Fruit fly (Drosophila melanogaster): ENCODE results near the gene fh.

fh gene

DNA sequence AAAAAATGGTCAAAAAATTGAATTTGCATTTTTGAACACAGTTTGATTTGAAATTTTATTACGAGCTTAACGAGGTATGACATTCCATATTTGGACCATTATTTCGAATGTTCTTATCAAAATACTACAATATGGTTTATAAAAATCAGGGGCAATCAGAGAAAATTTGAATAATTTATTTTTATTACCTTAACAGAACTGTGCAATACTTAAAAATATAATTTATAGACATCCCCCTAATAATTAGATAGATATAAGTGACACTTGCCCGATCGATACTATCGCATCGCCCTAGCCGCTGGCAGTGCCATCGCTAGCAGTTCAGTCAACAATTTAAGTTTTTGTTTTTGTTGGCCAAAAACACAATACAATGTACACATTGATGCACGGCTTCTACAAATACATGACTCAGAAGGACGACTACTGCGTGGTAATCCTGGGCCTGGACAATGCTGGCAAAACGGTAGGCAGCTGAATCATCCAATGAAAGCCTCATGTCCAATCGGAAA, 42.0 kb downstream of the fh start, which contains the start of gene Arfrp1 (continued):
- TF ChIP-seq pita (GFP tag; optimal IDR thresholded peaks at IDR 0.05) = no peak
- no peak for TF ChIP-seq repo (GFP tag; optimal IDR thresholded peaks at IDR 0.05)
- peak; percentile 3 for TF ChIP-seq trem (tag; optimal IDR thresholded peaks at IDR 0.05)
- no peak for TF ChIP-seq danr (GFP tag; IDR thresholded peaks at IDR 0.05)
- no peak for TF ChIP-seq CG4328 (GFP tag; optimal IDR thresholded peaks at IDR 0.05)
- TF ChIP-seq slp2 (GFP tag; optimal IDR thresholded peaks at IDR 0.05) = no peak
- peak; percentile 47 for TF ChIP-seq CG14710 (tag; optimal IDR thresholded peaks at IDR 0.05)
- no peak for TF ChIP-seq CG11723 (GFP tag; optimal IDR thresholded peaks at IDR 0.05)
- peak; percentile 29 for TF ChIP-seq phol (tag; optimal IDR thresholded peaks at IDR 0.05)
- TF ChIP-seq Elba2 (GFP tag; optimal IDR thresholded peaks at IDR 0.05) = peak; percentile 62
- TF ChIP-seq tna (GFP tag; IDR thresholded peaks at IDR 0.05; ENCODE audit: partially characterized antibody) = peak; percentile 65
- peak; percentile 15; the same call in 1 of the 2 replicates for TF ChIP-seq CG10366 (GFP tag; IDR thresholded peaks at IDR 0.05)
- TF ChIP-seq CG7963 (GFP tag; IDR thresholded peaks at IDR 0.05; ENCODE audit: partially characterized antibody) = peak; percentile 64; the same call in 2 of the 3 replicates
- TF ChIP-seq CG34224 (GFP tag; IDR thresholded peaks at IDR 0.05; ENCODE audit: partially characterized antibody) = peak; percentile 79
- no peak for TF ChIP-seq odd (GFP tag; optimal IDR thresholded peaks at IDR 0.05)
- no peak for TF ChIP-seq BtbVII (GFP tag; optimal IDR thresholded peaks at IDR 0.05)
- TF ChIP-seq MBD-R2 (GFP tag; IDR thresholded peaks at IDR 0.05) = peak; percentile 51
- TF ChIP-seq dmrt11E (tag; optimal IDR thresholded peaks at IDR 0.05) = no peak
- TF ChIP-seq vvl (GFP tag; IDR thresholded peaks at IDR 0.05) = peak; percentile 36; the same call in 1 of the 2 replicates
- peak; percentile 12 for TF ChIP-seq CoRest (tag; optimal IDR thresholded peaks at IDR 0.05)
- TF ChIP-seq CG12769 (tag; optimal IDR thresholded peaks at IDR 0.05) = no peak
- peak; percentile 61; the same call in 1 of the 2 replicates for TF ChIP-seq slbo (GFP tag; IDR thresholded peaks at IDR 0.05)
- TF ChIP-seq Bgb (GFP tag; IDR thresholded peaks at IDR 0.05; ENCODE audit: partially characterized antibody) = peak; percentile 80
- peak; percentile 88 for TF ChIP-seq wek (GFP tag; optimal IDR thresholded peaks at IDR 0.05)
- peak; percentile 63; the same call in 2 of the 3 replicates for TF ChIP-seq HLH4C (GFP tag; IDR thresholded peaks at IDR 0.05; ENCODE audit: partially characterized antibody)

DNA sequence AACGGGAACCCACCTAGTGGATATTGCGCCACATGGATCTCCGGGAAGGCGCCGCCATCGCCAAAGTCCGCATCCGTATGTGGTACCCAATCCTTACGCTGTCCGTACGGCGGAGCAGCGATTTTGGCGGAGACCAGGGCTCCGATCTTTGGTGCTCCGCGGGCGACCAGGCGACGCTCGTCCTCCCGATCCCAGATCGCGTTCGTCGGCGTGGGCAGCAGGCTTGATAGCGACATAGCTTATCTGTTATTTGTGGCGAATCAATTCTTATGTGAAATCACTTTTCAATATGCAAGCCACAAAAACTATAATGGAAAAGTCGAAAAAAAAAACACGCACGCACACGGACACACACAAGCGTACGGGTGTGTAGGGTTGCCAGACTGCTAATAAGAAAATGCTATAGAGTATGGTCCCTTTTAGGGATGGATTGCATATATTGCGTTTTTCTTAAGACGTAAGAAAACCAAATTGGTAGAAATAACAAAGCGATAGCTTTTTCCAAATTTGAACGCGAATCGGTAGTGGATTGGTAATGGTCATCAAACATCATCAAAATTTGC, 42.6 kb downstream of the fh start, which contains the start of gene Bx42:
TSS of gene Bx42 (minus strand) at position 393 of the 563 bp plus-strand sequence.
- TF ChIP-seq danr (GFP tag; IDR thresholded peaks at IDR 0.05) = no peak
- no peak for TF ChIP-seq CG7987 (GFP tag; optimal IDR thresholded peaks at IDR 0.05)
- no peak for TF ChIP-seq Usf (GFP tag; optimal IDR thresholded peaks at IDR 0.05)
- TF ChIP-seq unpg (GFP tag; optimal IDR thresholded peaks at IDR 0.05) = no peak
- TF ChIP-seq CG18262 (tag; optimal IDR thresholded peaks at IDR 0.05) = no peak
- TF ChIP-seq Ets65A (GFP tag) = no peak
- TF ChIP-seq CG14965 (GFP tag; optimal IDR thresholded peaks at IDR 0.05; ENCODE audit: borderline replicate concordance) = no peak
- 0 out of 2 replicates have a peak, but pooled peaks have one; percentile 16 for TF ChIP-seq E2f2 (GFP tag; IDR thresholded peaks at IDR 0.05)
- TF ChIP-seq CG13624 (GFP tag; optimal IDR thresholded peaks at IDR 0.05) = peak; percentile 44
- no peak for TF ChIP-seq Dfd (GFP tag; optimal IDR thresholded peaks at IDR 0.05)
- TF ChIP-seq B-H2 (GFP tag; optimal IDR thresholded peaks at IDR 0.05) = no peak
- peak; percentile 71; the same call in 2 of the 3 replicates for TF ChIP-seq row (GFP tag; IDR thresholded peaks at IDR 0.05)
- TF ChIP-seq MBD-R2 (GFP tag; IDR thresholded peaks at IDR 0.05) = peak; percentile 30
- TF ChIP-seq CG8765 (GFP tag; IDR thresholded peaks at IDR 0.05) = no peak
- peak; percentile 48 for TF ChIP-seq CG30403 (GFP tag; optimal IDR thresholded peaks at IDR 0.05)
- peak; percentile 4 for TF ChIP-seq CG10267 (tag; optimal IDR thresholded peaks at IDR 0.05)
- TF ChIP-seq eyg (GFP tag; optimal IDR thresholded peaks at IDR 0.05) = no peak
- TF ChIP-seq pzg (GFP tag; optimal IDR thresholded peaks at IDR 0.05) = peak; percentile 57
- no peak for TF ChIP-seq fd96Cb (tag; optimal IDR thresholded peaks at IDR 0.05)
- no peak for TF ChIP-seq chn (GFP tag; optimal IDR thresholded peaks at IDR 0.05)
- peak; percentile 25 for TF ChIP-seq CG13775 (GFP tag; optimal IDR thresholded peaks at IDR 0.05)
- peak; percentile 52 for TF ChIP-seq CG32772 (GFP tag; IDR thresholded peaks at IDR 0.05)
- TF ChIP-seq CG6654 (GFP tag; optimal IDR thresholded peaks at IDR 0.05) = no peak
- TF ChIP-seq CG15073 (GFP tag; optimal IDR thresholded peaks at IDR 0.05) = no peak
- TF ChIP-seq HLH4C (GFP tag; IDR thresholded peaks at IDR 0.05; ENCODE audit: partially characterized antibody) = 0 out of 3 replicates have a peak, but pooled peaks have one; percentile 26
- no peak for TF ChIP-seq onecut (GFP tag; IDR thresholded peaks at IDR 0.05)
- peak; percentile 23 for TF ChIP-seq CG9797 (GFP tag; optimal IDR thresholded peaks at IDR 0.05)
